Fruit fly (Drosophila melanogaster) Kc167 (cell line): ENCODE results near the gene CG14223.

Experiments used
- Myc ChIP-seq: fragments of >200 bp; optimal IDR thresholded peaks from 2 replicates; lab custom pipeline; 2017; ENCODE audit warnings: missing external identifiers
- Sin3A ChIP-seq: fragments of >200 bp; optimal IDR thresholded peaks from 2 replicates; lab custom pipeline; 2018; ENCODE audit warnings: missing external identifiers
- h ChIP-seq: fragments of >200 bp; optimal IDR thresholded peaks from 3 replicates; lab custom pipeline; 2018; ENCODE audit warnings: missing external identifiers
- insv ChIP-seq: fragments of >200 bp; optimal IDR thresholded peaks from 3 replicates; lab custom pipeline; 2018; ENCODE audit warnings: missing external identifiers
- psq ChIP-seq: fragments of >200 bp; optimal IDR thresholded peaks from 2 replicates; lab custom pipeline; 2017; ENCODE audit warnings: missing external identifiers
- ttk ChIP-seq: sonication (Bioruptor generic); optimal IDR thresholded peaks from 2 replicates; lab custom pipeline; 2017; ENCODE audit warnings: missing external identifiers

The CG14223 gene

DNA sequence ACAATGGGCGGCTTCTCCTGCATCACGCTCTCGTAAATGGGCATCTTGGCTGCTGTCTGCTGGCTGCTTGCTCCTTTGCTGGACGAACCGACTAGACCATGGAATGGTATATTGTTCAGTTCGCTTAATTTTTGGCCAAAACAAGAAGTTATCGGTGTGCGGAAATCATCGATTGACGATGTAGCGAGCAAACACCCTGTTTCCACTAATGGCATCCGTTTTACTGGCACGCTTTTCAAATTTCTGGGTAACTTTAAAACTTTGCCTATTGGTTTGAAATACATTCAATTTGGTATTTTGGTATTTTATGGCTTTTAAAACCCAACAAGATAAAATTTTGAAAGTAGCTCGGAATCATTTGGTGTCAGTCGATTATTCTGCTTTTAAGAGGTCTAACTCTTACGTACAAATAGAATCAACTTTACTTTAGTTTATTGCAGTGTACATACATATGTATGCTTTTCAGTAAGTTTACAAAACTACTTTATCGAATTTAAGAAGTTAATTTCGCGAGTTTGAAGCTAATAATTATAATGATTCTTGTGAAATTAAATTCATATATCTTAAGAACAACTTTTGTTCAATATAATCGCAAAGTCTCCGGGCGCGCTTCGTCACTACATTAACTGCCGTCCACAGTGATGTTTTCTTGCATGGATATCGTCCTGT, 17.8 kb downstream of the CG14223 start, which contains the start of gene Arp10:
Gene Arp10, minus strand, starts transcription at position 304 of the 669 bp plus-strand sequence.
- TF ChIP-seq h (lab: Kevin White, UChicago) = no peak
- TF ChIP-seq ttk = no peak
- TF ChIP-seq psq (lab: Kevin White, UChicago) = no peak
- TF ChIP-seq Myc (lab: Kevin White, UChicago) = no peak

DNA sequence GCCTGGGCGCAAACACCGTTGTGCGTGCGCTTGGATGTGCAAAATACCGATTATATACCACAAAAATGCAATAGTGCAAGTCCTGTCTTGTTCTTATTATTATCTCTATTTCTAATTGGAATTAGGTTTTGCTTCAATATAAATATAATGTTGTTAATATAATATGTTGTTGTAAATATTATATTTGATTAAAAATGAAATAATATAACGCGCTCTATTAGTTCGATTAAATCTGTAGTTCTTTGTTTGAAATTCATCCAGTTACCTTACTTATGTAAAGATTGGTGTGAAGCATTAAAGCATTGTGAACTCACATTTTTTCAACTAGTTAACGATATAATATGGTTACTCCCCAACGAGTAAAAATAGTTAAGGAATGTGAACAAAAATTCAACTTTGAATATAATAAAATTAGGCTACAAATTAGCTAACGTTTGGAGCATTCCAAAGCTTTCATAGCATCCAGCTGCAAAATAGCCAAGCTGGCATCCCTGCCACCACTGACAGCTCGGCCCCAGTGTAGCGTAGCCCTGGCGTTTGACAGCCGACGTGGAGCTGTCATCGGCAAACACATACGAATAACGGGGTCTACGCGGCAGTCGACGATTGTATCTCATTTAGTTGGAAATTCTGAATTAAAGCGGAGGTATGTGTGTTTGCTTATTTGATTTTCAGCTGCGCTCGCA, 20.8 kb downstream of the CG14223 start, which contains the start of the genes CG12237 and Sec61gamma:
Gene CG12237, minus strand, starts transcription at position 51 of the 686 bp plus-strand sequence.
Gene Sec61gamma, plus strand, starts transcription at position 509 of the 686 bp plus-strand sequence.
- TF ChIP-seq Myc (lab: Kevin White, UChicago) (no peak), Sin3A (lab: Kevin White, UChicago) (no peak), h (lab: Kevin White, UChicago) (no peak), psq (lab: Kevin White, UChicago) (no peak), ttk (no peak), insv (lab: Kevin White, UChicago) (no peak)

DNA sequence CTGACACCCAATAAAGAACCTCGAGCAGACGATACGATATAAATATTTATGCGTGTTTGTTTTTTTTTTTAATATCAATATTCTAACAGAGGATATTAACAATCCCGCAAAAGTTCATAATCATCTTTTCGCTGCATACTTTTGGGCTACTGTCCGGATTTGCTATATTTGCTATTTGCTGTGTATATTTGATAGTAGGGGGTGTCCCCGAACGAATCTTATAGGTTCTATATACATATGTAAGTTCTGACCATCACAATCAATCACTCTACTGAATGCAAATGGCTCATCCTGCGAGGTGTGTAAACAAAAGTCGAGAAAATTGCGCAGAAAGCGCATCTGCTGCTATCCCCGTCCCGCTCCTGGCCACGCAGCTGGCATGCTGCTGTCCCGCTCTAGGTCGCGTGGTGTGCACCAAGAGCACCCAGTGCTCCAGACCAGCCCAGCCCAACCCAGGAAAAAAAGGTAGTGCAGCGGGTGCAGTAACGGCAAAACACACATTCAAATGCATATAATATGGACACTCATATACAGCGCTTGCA, 23.0 kb downstream of the CG14223 start:
- TF ChIP-seq Sin3A (lab: Kevin White, UChicago) = no peak
- TF ChIP-seq h (lab: Kevin White, UChicago) = no peak
- no peak for TF ChIP-seq ttk
- TF ChIP-seq Myc (lab: Kevin White, UChicago) = no peak
- TF ChIP-seq insv (lab: Kevin White, UChicago) = no peak
- TF ChIP-seq psq (lab: Kevin White, UChicago) = no peak

DNA sequence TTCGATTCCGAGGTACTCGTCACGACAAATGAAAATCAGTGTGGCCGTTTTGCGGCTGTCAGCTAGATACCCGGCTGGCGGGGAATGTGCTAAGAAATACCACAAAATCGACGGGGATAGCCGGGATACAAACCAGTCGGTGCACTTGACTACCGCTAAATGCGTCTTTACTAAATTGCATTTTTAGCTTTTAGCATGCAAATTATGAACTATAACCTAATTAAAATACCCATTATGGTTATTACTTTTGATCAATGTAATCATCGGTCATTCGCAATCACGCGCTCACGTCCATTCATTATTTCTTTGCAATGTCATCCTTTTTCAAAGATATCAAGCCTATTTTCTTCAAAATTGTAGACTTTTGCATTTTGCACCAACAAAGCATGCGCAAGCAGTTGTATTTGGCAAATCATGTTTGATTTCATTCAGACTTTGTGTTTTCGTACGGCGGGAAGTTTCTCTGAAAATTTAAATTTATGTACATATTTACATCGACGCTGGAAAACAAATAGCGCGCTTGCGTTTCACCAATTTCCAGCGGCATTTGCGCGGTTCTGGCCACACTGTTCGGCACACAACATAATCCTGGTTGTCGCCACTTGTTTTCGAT, 25.3 kb downstream of the CG14223 start, which contains the start of gene Rcd-1:
Gene Rcd-1, plus strand, starts transcription at position 440 of the 613 bp plus-strand sequence.
- TF ChIP-seq Sin3A (lab: Kevin White, UChicago) = no peak
- TF ChIP-seq ttk = no peak
- TF ChIP-seq h (lab: Kevin White, UChicago) = no peak
- TF ChIP-seq Myc (lab: Kevin White, UChicago) = no peak

DNA sequence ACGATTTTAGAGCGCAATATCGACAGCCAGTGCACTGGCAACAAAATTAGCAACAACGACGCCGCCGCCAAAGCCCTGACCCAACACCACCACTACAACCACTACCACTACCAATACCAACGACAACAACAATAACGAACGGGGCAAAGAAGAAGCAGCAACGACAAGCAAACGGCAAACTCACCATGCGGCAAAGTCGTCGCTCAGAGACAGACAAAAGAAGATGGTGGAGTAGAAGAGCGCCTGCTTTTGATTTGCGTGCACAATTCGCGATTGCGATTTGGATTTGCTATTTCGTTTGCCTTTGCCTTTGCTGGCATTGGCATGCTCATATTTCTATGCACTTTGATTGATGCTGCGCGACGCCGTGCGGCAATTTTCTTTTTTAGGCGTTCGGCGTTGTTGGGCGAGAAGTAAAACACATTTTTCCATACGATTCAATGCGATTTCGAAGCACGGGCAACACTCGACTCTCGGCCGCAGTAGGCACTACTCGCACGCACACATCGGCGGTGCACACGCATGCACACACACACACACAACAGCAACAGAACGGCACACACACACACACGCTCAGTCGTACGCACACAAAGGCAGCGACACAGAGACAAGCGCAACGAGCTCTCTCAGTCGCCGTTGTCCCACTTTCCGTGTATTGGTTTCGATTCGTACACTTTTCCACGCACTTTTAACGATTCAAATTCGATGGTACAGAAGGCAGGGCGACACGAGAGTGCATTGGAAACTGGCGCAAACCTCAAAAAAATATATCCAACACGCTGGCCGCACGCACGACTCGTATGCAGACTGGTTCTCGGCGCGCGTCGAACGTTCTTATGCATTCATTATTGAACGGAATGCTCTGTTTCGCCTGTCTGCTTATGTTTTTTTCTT, 26.1 kb downstream of the CG14223 start:
- TF ChIP-seq psq (lab: Kevin White, UChicago) = no peak
- TF ChIP-seq Myc (lab: Kevin White, UChicago) = no peak
- no peak for TF ChIP-seq insv (lab: Kevin White, UChicago)
- no peak for TF ChIP-seq ttk
- TF ChIP-seq h (lab: Kevin White, UChicago) = no peak
- no peak for TF ChIP-seq Sin3A (lab: Kevin White, UChicago)

DNA sequence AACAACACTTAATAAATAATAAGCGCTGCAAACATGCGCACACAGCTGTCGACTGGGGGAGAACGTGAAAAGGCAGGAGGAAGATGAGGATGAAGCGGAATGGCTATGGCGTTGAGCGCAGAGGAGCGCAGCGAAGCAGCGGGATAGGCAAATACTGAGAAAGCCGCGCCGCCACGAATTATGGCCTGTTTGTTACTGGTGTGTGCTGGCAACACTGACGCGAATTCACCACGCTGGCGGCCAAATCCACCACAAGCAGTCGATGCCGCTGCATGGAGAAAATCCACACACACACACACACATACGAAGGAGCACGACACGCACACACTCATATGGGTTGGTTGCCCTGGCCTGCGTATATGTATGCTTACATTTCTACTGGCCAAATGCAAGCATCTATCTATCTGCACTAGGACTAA, 26.8 kb downstream of the CG14223 start:
- TF ChIP-seq psq (lab: Kevin White, UChicago) (no peak), Sin3A (lab: Kevin White, UChicago) (no peak), Myc (lab: Kevin White, UChicago) (no peak), insv (lab: Kevin White, UChicago) (no peak), h (lab: Kevin White, UChicago) (no peak), ttk (no peak)

DNA sequence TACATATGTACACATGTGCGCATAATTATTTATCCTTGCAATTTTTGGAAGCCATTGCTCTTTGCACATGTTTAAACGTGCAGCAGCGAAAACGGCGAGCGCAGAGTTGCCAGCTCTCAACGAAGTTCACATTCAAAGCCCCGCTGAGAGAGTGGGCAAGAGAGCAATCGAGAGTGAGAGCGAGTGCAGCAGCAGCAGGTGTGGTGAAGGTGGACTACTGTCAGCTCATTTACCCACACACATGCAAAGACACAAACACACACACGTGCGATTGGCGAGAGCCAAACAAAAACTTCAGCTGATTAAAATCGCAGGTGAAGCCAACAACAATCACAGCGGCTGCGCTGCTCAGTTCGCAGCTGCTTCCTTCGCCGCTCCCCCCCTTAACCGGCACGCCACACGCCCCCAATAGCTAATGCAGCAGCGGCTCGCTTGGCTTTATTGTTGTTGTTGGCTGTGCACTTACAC, 32.4 kb downstream of the CG14223 start:
- TF ChIP-seq insv (lab: Kevin White, UChicago) = no peak
- TF ChIP-seq Sin3A (lab: Kevin White, UChicago) = no peak
- no peak for TF ChIP-seq psq (lab: Kevin White, UChicago)
- TF ChIP-seq ttk = no peak
- TF ChIP-seq h (lab: Kevin White, UChicago) = no peak
- TF ChIP-seq Myc (lab: Kevin White, UChicago) = no peak

DNA sequence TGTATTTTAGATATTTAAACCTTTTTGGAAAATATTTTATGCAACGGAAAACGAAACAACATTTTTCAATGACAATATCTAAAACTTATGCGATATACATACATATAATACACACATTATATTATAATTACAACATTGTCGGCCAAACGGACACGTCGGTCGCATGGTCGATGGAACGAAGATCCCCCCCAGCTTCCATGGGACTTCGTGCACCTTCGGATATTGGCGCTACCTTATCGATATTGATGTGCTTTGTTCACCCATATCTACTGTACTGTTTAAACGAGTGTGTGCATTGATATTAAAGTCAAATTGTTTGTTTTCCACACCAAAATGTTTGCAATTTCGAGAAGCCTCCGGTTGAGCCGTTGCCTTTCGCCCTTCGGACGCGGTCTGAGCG, 38.4 kb downstream of the CG14223 start, which contains the start of gene CG14212:
Gene CG14212, plus strand, starts transcription at position 301 of the 400 bp plus-strand sequence.
- TF ChIP-seq psq (lab: Kevin White, UChicago) = no peak
- TF ChIP-seq h (lab: Kevin White, UChicago) = no peak
- no peak for TF ChIP-seq Myc (lab: Kevin White, UChicago)
- TF ChIP-seq Sin3A (lab: Kevin White, UChicago) = no peak
- no peak for TF ChIP-seq insv (lab: Kevin White, UChicago)
- no peak for TF ChIP-seq ttk

DNA sequence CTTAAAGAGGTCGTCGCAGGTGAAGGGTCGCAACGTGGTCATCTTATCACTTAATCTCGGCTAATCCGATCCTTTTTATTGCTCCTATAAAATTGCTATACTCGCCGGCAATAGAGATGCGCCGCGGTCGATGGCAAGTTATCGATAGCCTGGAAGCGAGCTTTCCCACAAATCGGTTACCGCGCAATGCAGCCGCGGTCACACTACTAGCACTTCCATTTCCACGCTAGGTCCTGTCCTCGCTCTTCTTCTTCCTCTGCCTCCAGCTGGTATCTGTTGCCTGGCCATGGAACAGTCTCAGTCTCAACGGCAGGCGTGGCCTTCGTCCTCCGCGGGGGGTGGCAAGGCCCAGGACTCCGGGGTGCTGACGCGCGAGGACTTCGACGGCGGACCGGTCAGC, 40.8 kb downstream of the CG14223 start, which contains the start of the genes Naa20A and MKP-4:
Gene Naa20A, minus strand, starts transcription at position 151 of the 400 bp plus-strand sequence.
Gene MKP-4, plus strand, starts transcription at position 191 of the 400 bp plus-strand sequence.
- TF ChIP-seq insv (lab: Kevin White, UChicago) = no peak
- TF ChIP-seq h (lab: Kevin White, UChicago) = no peak
- no peak for TF ChIP-seq Myc (lab: Kevin White, UChicago)
- no peak for TF ChIP-seq Sin3A (lab: Kevin White, UChicago)
- no peak for TF ChIP-seq psq (lab: Kevin White, UChicago)
- no peak for TF ChIP-seq ttk

DNA sequence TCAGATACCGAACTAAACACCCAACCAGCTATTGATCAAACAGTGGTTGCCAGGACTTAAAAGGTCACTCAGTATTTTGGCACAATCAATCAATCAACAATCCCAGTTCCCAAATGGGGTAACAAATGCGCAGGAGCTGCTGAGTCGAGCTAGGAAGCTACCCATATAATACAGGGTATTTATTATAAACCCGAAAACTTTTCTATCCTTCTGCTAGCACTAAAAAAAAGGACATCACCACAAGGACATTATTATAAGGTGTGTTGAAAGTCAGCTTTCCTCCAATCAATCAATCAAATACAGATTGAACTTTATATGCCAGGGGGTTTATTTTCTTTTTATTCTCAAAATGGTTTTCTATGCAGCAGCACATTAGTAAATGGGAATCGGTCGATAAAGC, 42.6 kb downstream of the CG14223 start, which contains the start of gene CG14221:
Gene CG14221, minus strand, starts transcription at position 101 of the 400 bp plus-strand sequence.
- no peak for TF ChIP-seq h (lab: Kevin White, UChicago)
- TF ChIP-seq Myc (lab: Kevin White, UChicago) = no peak
- TF ChIP-seq psq (lab: Kevin White, UChicago) = no peak
- TF ChIP-seq ttk = no peak
- TF ChIP-seq Sin3A (lab: Kevin White, UChicago) = no peak
- TF ChIP-seq insv (lab: Kevin White, UChicago) = no peak
